Worm (Caenorhabditis elegans) whole organism, midembryonic: Measurements from ENCODE around the gene grd-14.
"Not testable (repeated sequence)": the region's sequence is repeated elsewhere in the genome, so short reads cannot be mapped to it uniquely, and the experiment has no call there.

ENCODE experiments used
- T22C8.4 ChIP-seq: fragments of 200-800 bp; sonication (Bioruptor generic); IDR thresholded peaks from 2 replicates; pipeline ENCODE4 v1.3.6; 2022; ENCODE audit warnings: missing genetic modification characterization, missing compliant biosample characterization
- cog-1 ChIP-seq: sonication (generic microtip); optimal IDR thresholded peaks from 2 replicates; lab custom pipeline; 2016; ENCODE audit warnings: missing genetic modification characterization, missing compliant biosample characterization
- flt-1 ChIP-seq: fragments of 200-800 bp; sonication (Bioruptor generic); IDR thresholded peaks from 2 replicates; pipeline ENCODE4 v1.3.6; 2022; ENCODE audit warnings: missing genetic modification characterization, missing compliant biosample characterization
- klf-2 ChIP-seq: fragments of 200-800 bp; sonication (Bioruptor generic); conservative IDR thresholded peaks from 2 replicates; pipeline ENCODE4 v1.3.6; 2022; ENCODE audit warnings: missing genetic modification reagents, missing genetic modification characterization, missing compliant biosample characterization
- med-1 ChIP-seq: sonication (generic microtip); optimal IDR thresholded peaks from 2 replicates; lab custom pipeline; 2017; ENCODE audit warnings: missing genetic modification characterization, mild to moderate bottlenecking, missing compliant biosample characterization, antibody characterized with exemption, missing genetic modification reagents; ENCODE audit not compliant: insufficient read depth
- ref-1 ChIP-seq: fragments of 200-800 bp; sonication (Bioruptor generic); conservative IDR thresholded peaks from 2 replicates; pipeline ENCODE4 v1.3.6; 2022; ENCODE audit warnings: missing genetic modification reagents, missing genetic modification characterization, missing compliant biosample characterization
- tab-1 ChIP-seq: fragments of 200-800 bp; sonication (Bioruptor generic); IDR thresholded peaks from 2 replicates; pipeline ENCODE4 v1.3.6; 2022; ENCODE audit warnings: missing genetic modification characterization, missing compliant biosample characterization
- ztf-23 ChIP-seq: fragments of 200-800 bp; sonication (Bioruptor generic); IDR thresholded peaks from 2 replicates; pipeline ENCODE4 v1.3.6; 2022; ENCODE audit warnings: missing genetic modification reagents, missing genetic modification characterization, missing compliant biosample characterization
- ztf-29 ChIP-seq: fragments of 200-800 bp; sonication (Bioruptor generic); IDR thresholded peaks from 2 replicates; pipeline ENCODE4 v1.3.6; 2022; ENCODE audit warnings: missing genetic modification reagents, missing genetic modification characterization, missing compliant biosample characterization

The grd-14 gene

ce11 chrX:8523000-8523399 is 23.2 kb downstream of the grd-14 start:
- TF ChIP-seq T22C8.4 = no peak
- TF ChIP-seq flt-1 = no peak
- no peak for TF ChIP-seq cog-1
- TF ChIP-seq tab-1 (GFP tag; lab: Robert Waterston, UW) = no peak
- no peak for TF ChIP-seq klf-2 (GFP tag; lab: Robert Waterston, UW)
- TF ChIP-seq ref-1 = no peak
- no peak for TF ChIP-seq ztf-23 (GFP tag; lab: Robert Waterston, UW)
- TF ChIP-seq ztf-29 (GFP tag; lab: Robert Waterston, UW) = no peak
- TF ChIP-seq med-1 (GFP tag; lab: Kevin White, UChicago) = no peak

ce11 chrX:8527950-8528349 is 28.1 kb downstream of the grd-14 start, which contains the start of gene flp-5:
Gene flp-5 (plus strand): TSS chrX:8528250.
- TF ChIP-seq tab-1 (GFP tag; lab: Robert Waterston, UW) = no peak
- no peak for TF ChIP-seq ztf-23 (GFP tag; lab: Robert Waterston, UW)
- no peak for TF ChIP-seq flt-1
- TF ChIP-seq ztf-29 (GFP tag; lab: Robert Waterston, UW) = no peak
- no peak for TF ChIP-seq T22C8.4
- TF ChIP-seq klf-2 (GFP tag; lab: Robert Waterston, UW) = no peak
- TF ChIP-seq med-1 (GFP tag; lab: Kevin White, UChicago) = no peak

- TF ChIP-seq med-1 (GFP tag; lab: Kevin White, UChicago); flt-1; cog-1: not testable (repeated sequence)
These were observed 35.2 kb downstream of the grd-14 start, which contains the start of gene nspc-1 for ce11 chrX:8535006-8535405. Gene nspc-1 (minus strand): TSS chrX:8535106.

ce11 chrX:8536791-8537190 is 37.0 kb downstream of the grd-14 start, which contains the start of gene nspc-3:
Gene nspc-3 (plus strand): TSS chrX:8537091.
- TF ChIP-seq cog-1 (no peak), tab-1 (GFP tag; lab: Robert Waterston, UW) (no peak), ztf-29 (GFP tag; lab: Robert Waterston, UW) (no peak), med-1 (GFP tag; lab: Kevin White, UChicago) (no peak), ref-1 (no peak), flt-1 (no peak), T22C8.4 (no peak), ztf-23 (GFP tag; lab: Robert Waterston, UW) (no peak), klf-2 (GFP tag; lab: Robert Waterston, UW) (no peak)

- not testable (repeated sequence) for TF ChIP-seq tab-1 (GFP tag; lab: Robert Waterston, UW); cog-1; ztf-23 (GFP tag; lab: Robert Waterston, UW)
These were observed 38.5 kb downstream of the grd-14 start, which contains the start of the genes nspc-4 and nspc-5 for ce11 chrX:8538262-8538776. Gene nspc-4 (minus strand): TSS chrX:8538362. Gene nspc-5 (plus strand): TSS chrX:8538726.

- TF ChIP-seq tab-1 (GFP tag; lab: Robert Waterston, UW); ztf-29 (GFP tag; lab: Robert Waterston, UW); med-1 (GFP tag; lab: Kevin White, UChicago): not testable (repeated sequence)
These were observed 41.7 kb downstream of the grd-14 start, which contains the start of gene nspc-7 for ce11 chrX:8541562-8541961. Gene nspc-7 (plus strand): TSS chrX:8541862.

- TF ChIP-seq ztf-29 (GFP tag; lab: Robert Waterston, UW) = no peak
- TF ChIP-seq med-1 (GFP tag; lab: Kevin White, UChicago) = no peak
- TF ChIP-seq klf-2 (GFP tag; lab: Robert Waterston, UW) = no peak
- no peak for TF ChIP-seq ztf-23 (GFP tag; lab: Robert Waterston, UW)
- no peak for TF ChIP-seq tab-1 (GFP tag; lab: Robert Waterston, UW)
- peak; percentile 10 for TF ChIP-seq cog-1
- no peak for TF ChIP-seq ref-1
- no peak for TF ChIP-seq T22C8.4
These were observed 46.2 kb downstream of the grd-14 start, which contains the start of gene sdha-1 for ce11 chrX:8545971-8546442. Gene sdha-1 (minus strand): TSS chrX:8546021.

- TF ChIP-seq flt-1 = no peak
- no peak for TF ChIP-seq T22C8.4
- no peak for TF ChIP-seq klf-2 (GFP tag; lab: Robert Waterston, UW)
- no peak for TF ChIP-seq ztf-29 (GFP tag; lab: Robert Waterston, UW)
- TF ChIP-seq med-1 (GFP tag; lab: Kevin White, UChicago) = no peak
- no peak for TF ChIP-seq ref-1
- no peak for TF ChIP-seq cog-1
- TF ChIP-seq tab-1 (GFP tag; lab: Robert Waterston, UW) = no peak
- no peak for TF ChIP-seq ztf-23 (GFP tag; lab: Robert Waterston, UW)
These were observed 49.2 kb downstream of the grd-14 start, which contains the start of gene D2021.4 for ce11 chrX:8549026-8549425. Gene D2021.4 (minus strand): TSS chrX:8549073.

ce11 chrX:8550099-8550498 is 50.3 kb downstream of the grd-14 start:
- TF ChIP-seq flt-1 = no peak
- no peak for TF ChIP-seq T22C8.4
- TF ChIP-seq ref-1 = no peak
- TF ChIP-seq cog-1 = no peak
- TF ChIP-seq med-1 (GFP tag; lab: Kevin White, UChicago) = no peak
- no peak for TF ChIP-seq ztf-23 (GFP tag; lab: Robert Waterston, UW)
- TF ChIP-seq tab-1 (GFP tag; lab: Robert Waterston, UW) = no peak
- no peak for TF ChIP-seq ztf-29 (GFP tag; lab: Robert Waterston, UW)
- no peak for TF ChIP-seq klf-2 (GFP tag; lab: Robert Waterston, UW)
